Fruit fly (Drosophila melanogaster) whole organism, embryonic: ENCODE data around the gene ppk23.

ENCODE experiments used
- Aef1 ChIP-seq: fragments of 200-800 bp; sonication (Bioruptor generic); IDR thresholded peaks from 3 replicates; pipeline ENCODE4 v1.3.6; 2022; ENCODE audit warnings: missing biosample characterization, missing genetic modification characterization
- Antp ChIP-seq: fragments of 200-800 bp; sonication (Bioruptor generic); optimal IDR thresholded peaks from 3 replicates; lab custom pipeline; 2016; ENCODE audit warnings: missing biosample characterization, missing genetic modification characterization
- CG10366 ChIP-seq: fragments of 200-800 bp; sonication (Bioruptor generic); IDR thresholded peaks from 2 replicates; pipeline ENCODE4 v1.3.6; 2022; ENCODE audit warnings: missing biosample characterization, missing genetic modification characterization
- CG11695 ChIP-seq: fragments of 200-800 bp; sonication (Bioruptor generic); IDR thresholded peaks from 3 replicates; pipeline ENCODE4 v1.3.6; 2022; ENCODE audit warnings: missing biosample characterization, missing genetic modification characterization
- CG12071 ChIP-seq: fragments of 200-800 bp; sonication (Bioruptor generic); optimal IDR thresholded peaks from 3 replicates; lab custom pipeline; 2018; ENCODE audit warnings: missing biosample characterization, mild to moderate bottlenecking, missing genetic modification characterization
- CG12155 ChIP-seq: fragments of 200-800 bp; sonication (Bioruptor generic); optimal IDR thresholded peaks from 3 replicates; lab custom pipeline; 2016; ENCODE audit warnings: missing biosample characterization, missing genetic modification characterization
- CG14860 ChIP-seq: fragments of 200-800 bp; sonication (Bioruptor generic); IDR thresholded peaks from 3 replicates; pipeline ENCODE4 v1.3.6; 2022; ENCODE audit warnings: missing biosample characterization, missing genetic modification characterization; ENCODE audit not compliant: partially characterized antibody
- CG15514 ChIP-seq: fragments of 200-800 bp; sonication (Bioruptor generic); optimal IDR thresholded peaks from 3 replicates; lab custom pipeline; 2017; ENCODE audit warnings: missing biosample characterization, missing genetic modification characterization, mild to moderate bottlenecking, moderate library complexity, missing genetic modification reagents
- CG1602 ChIP-seq: fragments of 200-800 bp; sonication (Bioruptor generic); optimal IDR thresholded peaks from 3 replicates; lab custom pipeline; 2016; ENCODE audit warnings: missing biosample characterization, missing genetic modification characterization
- CG16815 ChIP-seq: fragments of 200-800 bp; sonication (Bioruptor generic); optimal IDR thresholded peaks from 3 replicates; lab custom pipeline; 2017; ENCODE audit warnings: missing biosample characterization, mild to moderate bottlenecking, missing genetic modification characterization
- CG18619 ChIP-seq: fragments of 200-800 bp; sonication (Bioruptor generic); optimal IDR thresholded peaks from 3 replicates; lab custom pipeline; 2017; ENCODE audit warnings: missing biosample characterization, mild to moderate bottlenecking, missing genetic modification characterization
- CG2712 ChIP-seq: fragments of 200-800 bp; optimal IDR thresholded peaks from 3 replicates; lab custom pipeline; 2019; ENCODE audit warnings: missing biosample characterization, mild to moderate bottlenecking, missing genetic modification characterization, moderate library complexity
- CG31224 ChIP-seq: fragments of 200-800 bp; sonication (Bioruptor generic); IDR thresholded peaks from 2 replicates; pipeline ENCODE4 v1.3.6; 2022; ENCODE audit warnings: missing biosample characterization, missing genetic modification characterization
- CG31388 ChIP-seq: fragments of 200-800 bp; sonication (Bioruptor generic); optimal IDR thresholded peaks from 2 replicates; lab custom pipeline; 2016; ENCODE audit warnings: missing biosample characterization, missing genetic modification characterization
- CG3281 ChIP-seq: fragments of 200-800 bp; sonication (Bioruptor generic); optimal IDR thresholded peaks from 3 replicates; lab custom pipeline; 2017; ENCODE audit warnings: missing biosample characterization, mild to moderate bottlenecking, missing genetic modification characterization
- CG34224 ChIP-seq: fragments of 200-800 bp; sonication (Bioruptor generic); IDR thresholded peaks from 3 replicates; pipeline ENCODE4 v1.3.6; 2022; ENCODE audit warnings: missing biosample characterization, missing genetic modification characterization; ENCODE audit not compliant: partially characterized antibody
- CG6654 ChIP-seq: fragments of 200-800 bp; sonication (Bioruptor generic); optimal IDR thresholded peaks from 2 replicates; lab custom pipeline; 2017; ENCODE audit warnings: missing biosample characterization, mild to moderate bottlenecking, missing genetic modification characterization
- CG8089 ChIP-seq: fragments of 200-800 bp; sonication (Bioruptor generic); optimal IDR thresholded peaks from 3 replicates; lab custom pipeline; 2016; ENCODE audit warnings: missing biosample characterization, missing genetic modification characterization
- CG9797 ChIP-seq: fragments of 200-800 bp; sonication (Bioruptor generic); optimal IDR thresholded peaks from 3 replicates; lab custom pipeline; 2018; ENCODE audit warnings: missing biosample characterization, mild to moderate bottlenecking, missing genetic modification characterization
- CG9932 ChIP-seq: fragments of 200-800 bp; sonication (Bioruptor generic); IDR thresholded peaks from 2 replicates; pipeline ENCODE4 v1.3.6; 2022; ENCODE audit warnings: missing biosample characterization, missing genetic modification characterization
- Dll ChIP-seq: fragments of 200-800 bp; sonication (Bioruptor generic); IDR thresholded peaks from 4 replicates; pipeline ENCODE4 v1.3.6; 2022; ENCODE audit warnings: missing biosample characterization, missing genetic modification characterization; ENCODE audit not compliant: partially characterized antibody
- Doc3 ChIP-seq: fragments of 200-800 bp; sonication (Bioruptor generic); IDR thresholded peaks from 3 replicates; pipeline ENCODE4 v1.3.6; 2022; ENCODE audit warnings: missing biosample characterization, missing genetic modification characterization; ENCODE audit not compliant: partially characterized antibody
- Dref ChIP-seq: fragments of 200-800 bp; sonication (Bioruptor generic); IDR thresholded peaks from 2 replicates; pipeline ENCODE4 v1.3.6; 2022; ENCODE audit warnings: missing biosample characterization, missing genetic modification characterization
- Eip74EF ChIP-seq, 2 experiments: fragments of 200-800 bp in 1 of 2; fragments of >200 bp in 1 of 2; sonication (Bioruptor generic) in 1 of 2; optimal IDR thresholded peaks; 2 replicates each; lab custom pipeline; 2017 to 2019; ENCODE audit warnings: missing biosample characterization in 2 of 2, missing genetic modification characterization in 2 of 2, mild to moderate bottlenecking in 1 of 2, moderate library complexity in 1 of 2
- Fer1 ChIP-seq: fragments of 200-800 bp; sonication (Bioruptor generic); optimal IDR thresholded peaks from 2 replicates; lab custom pipeline; 2017; ENCODE audit warnings: missing biosample characterization, mild to moderate bottlenecking, missing genetic modification characterization
- HLH4C ChIP-seq: fragments of 200-800 bp; sonication (Bioruptor generic); IDR thresholded peaks from 3 replicates; pipeline ENCODE4 v1.3.6; 2022; ENCODE audit warnings: missing biosample characterization, missing genetic modification characterization; ENCODE audit not compliant: partially characterized antibody
- HmgD ChIP-seq: fragments of 200-800 bp; sonication (Bioruptor generic); optimal IDR thresholded peaks from 3 replicates; lab custom pipeline; 2016; ENCODE audit warnings: missing biosample characterization, missing genetic modification characterization
- Hmr ChIP-seq: fragments of 200-800 bp; sonication (Bioruptor generic); optimal IDR thresholded peaks from 3 replicates; lab custom pipeline; 2017; ENCODE audit warnings: mild to moderate bottlenecking, missing biosample characterization, missing genetic modification reagents, missing genetic modification characterization
- Jarid2 ChIP-seq: fragments of 200-800 bp; sonication (Bioruptor generic); optimal IDR thresholded peaks from 3 replicates; lab custom pipeline; 2017; ENCODE audit warnings: mild to moderate bottlenecking, missing biosample characterization, missing genetic modification reagents, missing genetic modification characterization
- NFAT ChIP-seq: fragments of 200-800 bp; sonication (Bioruptor generic); IDR thresholded peaks from 2 replicates; pipeline ENCODE4 v1.3.6; 2022; ENCODE audit warnings: missing biosample characterization, missing genetic modification characterization
- Ravus ChIP-seq: fragments of 200-800 bp; sonication (Bioruptor generic); IDR thresholded peaks from 2 replicates; pipeline ENCODE4 v1.3.6; 2022; ENCODE audit warnings: missing biosample characterization, missing genetic modification characterization
- Rx ChIP-seq: fragments of 200-800 bp; sonication (Bioruptor generic); IDR thresholded peaks from 2 replicates; pipeline ENCODE4 v1.3.6; 2022; ENCODE audit warnings: missing biosample characterization, missing genetic modification characterization
- Scr ChIP-seq: fragments of 200-800 bp; sonication (Bioruptor generic); IDR thresholded peaks from 2 replicates; pipeline ENCODE4 v1.3.6; 2022; ENCODE audit warnings: missing biosample characterization, missing genetic modification characterization; ENCODE audit not compliant: partially characterized antibody
- abd-A ChIP-seq: fragments of 200-800 bp; sonication (Bioruptor generic); optimal IDR thresholded peaks from 3 replicates; lab custom pipeline; 2019; ENCODE audit warnings: missing biosample characterization, mild to moderate bottlenecking, missing genetic modification characterization, moderate library complexity
- bowl ChIP-seq: fragments of 200-800 bp; sonication (Bioruptor generic); IDR thresholded peaks from 2 replicates; pipeline ENCODE4 v1.3.6; 2022; ENCODE audit warnings: missing biosample characterization, missing genetic modification characterization
- dan ChIP-seq: fragments of 200-800 bp; sonication (Bioruptor generic); IDR thresholded peaks from 2 replicates; pipeline ENCODE4 v1.3.6; 2022; ENCODE audit warnings: missing biosample characterization, missing genetic modification characterization
- fd64A ChIP-seq: fragments of 200-800 bp; sonication (Bioruptor generic); optimal IDR thresholded peaks from 3 replicates; lab custom pipeline; 2018; ENCODE audit warnings: missing biosample characterization, mild to moderate bottlenecking, missing genetic modification characterization
- gcm2 ChIP-seq: fragments of 200-800 bp; sonication (Bioruptor generic); optimal IDR thresholded peaks from 2 replicates; lab custom pipeline; 2016; ENCODE audit warnings: missing biosample characterization, missing genetic modification characterization
- gsb ChIP-seq: fragments of 200-800 bp; sonication (Bioruptor generic); IDR thresholded peaks from 2 replicates; pipeline ENCODE4 v1.3.6; 2022; ENCODE audit warnings: missing biosample characterization, missing genetic modification characterization
- hbn ChIP-seq: fragments of 200-800 bp; sonication (Bioruptor generic); IDR thresholded peaks from 2 replicates; pipeline ENCODE4 v1.3.6; 2022; ENCODE audit warnings: missing biosample characterization, missing genetic modification characterization; ENCODE audit not compliant: partially characterized antibody
- kni ChIP-seq: fragments of 200-800 bp; sonication (Bioruptor generic); optimal IDR thresholded peaks from 3 replicates; lab custom pipeline; 2017; ENCODE audit warnings: mild to moderate bottlenecking, missing biosample characterization, missing genetic modification reagents, missing genetic modification characterization
- maf-S ChIP-seq: fragments of 200-800 bp; sonication (Bioruptor generic); optimal IDR thresholded peaks from 2 replicates; lab custom pipeline; 2016; ENCODE audit warnings: missing biosample characterization, missing genetic modification characterization
- otp ChIP-seq: fragments of 200-800 bp; sonication (Bioruptor generic); IDR thresholded peaks from 3 replicates; pipeline ENCODE4, ENCODE4 v1.3.6; 2022; ENCODE audit warnings: missing biosample characterization, missing genetic modification characterization
- pros ChIP-seq: fragments of 200-800 bp; sonication (Bioruptor generic); optimal IDR thresholded peaks from 3 replicates; lab custom pipeline; 2019; ENCODE audit warnings: missing biosample characterization, mild to moderate bottlenecking, missing genetic modification characterization, moderate library complexity
- row ChIP-seq: fragments of 200-800 bp; sonication (Bioruptor generic); IDR thresholded peaks from 3 replicates; pipeline ENCODE4 v1.3.6; 2022; ENCODE audit warnings: missing biosample characterization, missing genetic modification characterization
- run ChIP-seq: fragments of 200-800 bp; sonication (Bioruptor generic); optimal IDR thresholded peaks from 3 replicates; lab custom pipeline; 2018; ENCODE audit warnings: missing biosample characterization, mild to moderate bottlenecking, missing genetic modification characterization
- slbo ChIP-seq: fragments of 200-800 bp; sonication (Bioruptor generic); IDR thresholded peaks from 2 replicates; pipeline ENCODE4 v1.3.6; 2022; ENCODE audit warnings: missing biosample characterization, missing genetic modification characterization
- twi ChIP-seq: fragments of 200-800 bp; optimal IDR thresholded peaks from 2 replicates; lab custom pipeline; 2019; ENCODE audit warnings: missing biosample characterization, mild to moderate bottlenecking, missing genetic modification characterization, moderate library complexity

Gene ppk23

dm6 chrX:17578869-17579781 is 10.1 kb upstream of the ppk23 start, which contains the start of gene Ankle2 (continued):
- TF ChIP-seq Eip74EF (GFP tag; optimal IDR thresholded peaks at IDR 0.05; lab: Kevin White, UChicago), result no peak
- peak; percentile 53; the same call in 2 of the 3 replicates for TF ChIP-seq CG34224 (GFP tag; lab: Robert Waterston, UW)
- TF ChIP-seq slbo, result no peak
- TF ChIP-seq abd-A (tag; lab: Kevin White, UChicago), result no peak
- no peak for TF ChIP-seq Antp (GFP tag; lab: Kevin White, UChicago)
- no peak for TF ChIP-seq CG3281 (GFP tag; lab: Kevin White, UChicago)
- no peak for TF ChIP-seq CG15514 (GFP tag; lab: Kevin White, UChicago)
- no peak for TF ChIP-seq CG31388 (GFP tag; lab: Kevin White, UChicago)
- TF ChIP-seq row, result peak; percentile 23; the same call in 1 of the 3 replicates
- TF ChIP-seq CG31224 (GFP tag; lab: Robert Waterston, UW), result no peak
- no peak for TF ChIP-seq CG18619
- TF ChIP-seq CG2712 (tag; lab: Kevin White, UChicago), result no peak
- no peak for TF ChIP-seq fd64A (GFP tag; lab: Kevin White, UChicago)
- TF ChIP-seq CG11695 (GFP tag; lab: Robert Waterston, UW), result no peak
- peak; percentile 54 for TF ChIP-seq CG9797 (GFP tag; lab: Kevin White, UChicago)
- no peak for TF ChIP-seq pros (GFP tag; lab: Kevin White, UChicago)
- no peak for TF ChIP-seq CG10366 (GFP tag; lab: Robert Waterston, UW)
- TF ChIP-seq CG12071 (GFP tag; lab: Kevin White, UChicago), result no peak
- no peak for TF ChIP-seq CG1602 (GFP tag; lab: Kevin White, UChicago)
- TF ChIP-seq Fer1, result no peak
- TF ChIP-seq Doc3 (GFP tag; lab: Robert Waterston, UW), result peak; percentile 52; the same call in 1 of the 3 replicates
- TF ChIP-seq CG12155 (GFP tag; lab: Kevin White, UChicago), result no peak
- peak; percentile 60 for TF ChIP-seq Dref (GFP tag; lab: Robert Waterston, UW)
- TF ChIP-seq HmgD (GFP tag; lab: Kevin White, UChicago), result no peak
- TF ChIP-seq dan, result no peak
- TF ChIP-seq CG14860 (GFP tag; lab: Robert Waterston, UW), result peak; percentile 23; the same call in 1 of the 3 replicates
- TF ChIP-seq gcm2 (GFP tag; lab: Kevin White, UChicago), result no peak
- peak; percentile 49; the same call in 1 of the 2 replicates for TF ChIP-seq hbn
- peak; percentile 42 for TF ChIP-seq CG6654 (GFP tag; lab: Kevin White, UChicago)
- TF ChIP-seq CG8089 (GFP tag; lab: Kevin White, UChicago), result no peak
- TF ChIP-seq NFAT (GFP tag; lab: Robert Waterston, UW), result no peak
- no peak for TF ChIP-seq Rx
- TF ChIP-seq Hmr (GFP tag; lab: Kevin White, UChicago), result no peak
- TF ChIP-seq kni (GFP tag; lab: Kevin White, UChicago), result no peak
- TF ChIP-seq Scr, result peak; percentile 74
- peak; percentile 54; the same call in 1 of the 3 replicates for TF ChIP-seq HLH4C
- TF ChIP-seq Dll (GFP tag; lab: Robert Waterston, UW), result peak; percentile 77
- TF ChIP-seq bowl (GFP tag; lab: Robert Waterston, UW), result no peak
- no peak for TF ChIP-seq Ravus (GFP tag; lab: Robert Waterston, UW)
- no peak for TF ChIP-seq Jarid2 (GFP tag; lab: Kevin White, UChicago)
- TF ChIP-seq otp, result no peak
- no peak for TF ChIP-seq gsb
- TF ChIP-seq maf-S (GFP tag; lab: Kevin White, UChicago), result no peak
- no peak for TF ChIP-seq run
- no peak for TF ChIP-seq Aef1 (GFP tag; lab: Robert Waterston, UW)
- no peak for TF ChIP-seq twi (tag; lab: Kevin White, UChicago)
- peak; percentile 45; the same call in 1 of the 2 replicates for TF ChIP-seq CG9932
- TF ChIP-seq CG16815 (GFP tag; lab: Kevin White, UChicago), result no peak
